Worm (Caenorhabditis elegans) whole organism, L4 larva: ENCODE data around the gene F29C12.6.

ENCODE experiments used
- F37D6.2 ChIP-seq: sonication (generic microtip); optimal IDR thresholded peaks from 2 replicates; lab custom pipeline; 2016; ENCODE audit warnings: mild to moderate bottlenecking, missing genetic modification characterization, missing compliant biosample characterization
- Y48G9A.11 ChIP-seq: fragments of 200-800 bp; sonication (Bioruptor generic); IDR thresholded peaks from 2 replicates; pipeline ENCODE4 v1.3.6; 2022; ENCODE audit warnings: missing genetic modification reagents, missing genetic modification characterization, missing compliant biosample characterization
- ZK337.2 ChIP-seq: fragments of 200-800 bp; sonication (Bioruptor generic); IDR thresholded peaks from 2 replicates; pipeline ENCODE4 v1.3.6; 2022; ENCODE audit warnings: missing genetic modification reagents, missing genetic modification characterization, missing compliant biosample characterization
- aha-1 ChIP-seq: fragments of 150-350 bp; peaks from one replicate; lab custom pipeline; 2014; ENCODE audit warnings: missing biosample characterization, missing genetic modification characterization
- arid-1 ChIP-seq: fragments of 200-800 bp; sonication (Bioruptor generic); conservative IDR thresholded peaks from 2 replicates; pipeline ENCODE4 v1.3.6; 2022; ENCODE audit warnings: missing genetic modification reagents, missing genetic modification characterization, missing compliant biosample characterization
- ceh-20 ChIP-seq: fragments of 200-800 bp; sonication (Bioruptor generic); IDR thresholded peaks from 2 replicates; pipeline ENCODE4 v1.3.6; 2022; ENCODE audit warnings: missing genetic modification reagents, missing genetic modification characterization, missing compliant biosample characterization
- cey-2 ChIP-seq: sonication (generic microtip); optimal IDR thresholded peaks from 3 replicates; lab custom pipeline; 2017; ENCODE audit warnings: missing genetic modification characterization, mild to moderate bottlenecking, missing compliant biosample characterization, antibody characterized with exemption, borderline replicate concordance; ENCODE audit not compliant: insufficient read depth
- daf-12 ChIP-seq: fragments of 150-350 bp; optimal IDR thresholded peaks from 2 replicates; lab custom pipeline; 2014; ENCODE audit warnings: missing biosample characterization, missing genetic modification reagents, missing genetic modification characterization
- daf-16 ChIP-seq, 3 experiments: sonication (generic microtip); optimal IDR thresholded peaks; 2 replicates each; lab custom pipeline; 2016 to 2017; ENCODE audit warnings: missing genetic modification characterization in 3 of 3, missing genetic modification reagents in 3 of 3, mild to moderate bottlenecking in 2 of 3, missing compliant biosample characterization in 2 of 3, missing biosample characterization in 1 of 3, moderate library complexity in 1 of 3
- daf-19 ChIP-seq: fragments of 200-800 bp; sonication (Bioruptor generic); conservative IDR thresholded peaks from 2 replicates; pipeline ENCODE4 v1.3.6; 2022; ENCODE audit warnings: missing genetic modification characterization, missing compliant biosample characterization
- dmd-6 ChIP-seq: fragments of 200-800 bp; sonication (Bioruptor generic); IDR thresholded peaks from 2 replicates; pipeline ENCODE4 v1.3.6; 2022; ENCODE audit warnings: missing genetic modification reagents, missing genetic modification characterization, missing compliant biosample characterization
- dmd-9 ChIP-seq: fragments of 200-800 bp; sonication (Bioruptor generic); IDR thresholded peaks from 2 replicates; pipeline ENCODE4 v1.3.6; 2022; ENCODE audit warnings: missing genetic modification reagents, missing genetic modification characterization, missing compliant biosample characterization
- dpl-1 ChIP-seq: fragments of 150-350 bp; optimal IDR thresholded peaks from 2 replicates; lab custom pipeline; 2014; ENCODE audit warnings: missing biosample characterization, missing genetic modification reagents, missing genetic modification characterization
- duxl-1 ChIP-seq: sonication (generic microtip); optimal IDR thresholded peaks from 2 replicates; lab custom pipeline; 2016; ENCODE audit warnings: mild to moderate bottlenecking, missing genetic modification characterization, moderate library complexity, missing compliant biosample characterization; ENCODE audit not compliant: poor library complexity
- dve-1 ChIP-seq: sonication (generic microtip); optimal IDR thresholded peaks from 2 replicates; lab custom pipeline; 2017; ENCODE audit warnings: antibody characterized with exemption, mild to moderate bottlenecking, missing genetic modification characterization, missing compliant biosample characterization; ENCODE audit not compliant: insufficient read depth
- egl-43 ChIP-seq: fragments of 200-800 bp; sonication (Bioruptor generic); IDR thresholded peaks from 2 replicates; pipeline ENCODE4 v1.3.6; 2022; ENCODE audit warnings: missing genetic modification reagents, missing genetic modification characterization, missing compliant biosample characterization
- fkh-10 ChIP-seq: fragments of 150-350 bp; optimal IDR thresholded peaks from 2 replicates; lab custom pipeline; 2014; ENCODE audit warnings: missing biosample characterization, missing genetic modification reagents, missing genetic modification characterization
- gei-8 ChIP-seq: fragments of 200-800 bp; sonication (Bioruptor generic); optimal IDR thresholded peaks from 2 replicates; lab custom pipeline; 2018; ENCODE audit warnings: mild to moderate bottlenecking, missing genetic modification characterization, missing compliant biosample characterization
- hif-1 ChIP-seq, 2 experiments: sonication (generic microtip); optimal IDR thresholded peaks; 2 replicates each; lab custom pipeline; 2016 to 2017; ENCODE audit warnings: missing compliant biosample characterization in 2 of 2, missing genetic modification characterization in 2 of 2, missing genetic modification reagents in 2 of 2, missing genotype in 2 of 2, mild to moderate bottlenecking in 1 of 2
- hmg-1.1 ChIP-seq: fragments of 200-800 bp; sonication (Bioruptor generic); IDR thresholded peaks from 2 replicates; pipeline ENCODE4 v1.3.6; 2022; ENCODE audit warnings: missing genetic modification reagents, missing genetic modification characterization, missing compliant biosample characterization
- lin-15B ChIP-seq: fragments of 150-350 bp; sonication (generic microtip); optimal IDR thresholded peaks from 3 replicates; lab custom pipeline; 2014; ENCODE audit warnings: missing biosample characterization, missing genetic modification characterization
- lin-38 ChIP-seq: fragments of 200-800 bp; sonication (Bioruptor generic); IDR thresholded peaks from 2 replicates; pipeline ENCODE4 v1.3.6; 2022; ENCODE audit warnings: missing genetic modification reagents, missing genetic modification characterization, missing compliant biosample characterization
- lsy-2 ChIP-seq, 2 experiments: fragments of 150-350 bp in 1 of 2; sonication (generic microtip) in 1 of 2; optimal IDR thresholded peaks; 2 replicates each; lab custom pipeline; 2014 to 2017; ENCODE audit warnings: missing biosample characterization in 2 of 2, missing genetic modification characterization in 2 of 2
- mep-1 ChIP-seq: fragments of 150-350 bp; sonication (generic microtip); optimal IDR thresholded peaks from 3 replicates; lab custom pipeline; 2014; ENCODE audit warnings: missing biosample characterization, missing genetic modification characterization
- mes-2 ChIP-seq: sonication (generic microtip); optimal IDR thresholded peaks from 2 replicates; lab custom pipeline; 2016; ENCODE audit warnings: missing genotype, mild to moderate bottlenecking, missing genetic modification characterization, missing compliant biosample characterization; ENCODE audit not compliant: poor library complexity, severe bottlenecking
- nhr-102 ChIP-seq: sonication (generic microtip); optimal IDR thresholded peaks from 2 replicates; lab custom pipeline; 2016; ENCODE audit warnings: mild to moderate bottlenecking, missing genetic modification characterization, moderate library complexity, missing compliant biosample characterization
- nhr-42 ChIP-seq: fragments of 200-800 bp; sonication (Bioruptor generic); IDR thresholded peaks from 2 replicates; pipeline ENCODE4 v1.3.6; 2022; ENCODE audit warnings: missing genetic modification characterization, missing compliant biosample characterization
- nhr-6 ChIP-seq: fragments of 150-350 bp; optimal IDR thresholded peaks from 2 replicates; lab custom pipeline; 2014; ENCODE audit warnings: missing biosample characterization, missing genetic modification characterization
- rbr-2 ChIP-seq: sonication (generic microtip); optimal IDR thresholded peaks from 2 replicates; lab custom pipeline; 2016; ENCODE audit warnings: missing genotype, missing genetic modification characterization, missing compliant biosample characterization
- saeg-2 ChIP-seq: fragments of 200-800 bp; sonication (Bioruptor generic); IDR thresholded peaks from 2 replicates; pipeline ENCODE4 v1.3.6; 2022; ENCODE audit warnings: missing genetic modification reagents, missing genetic modification characterization, missing compliant biosample characterization
- set-16 ChIP-seq: fragments of 200-800 bp; sonication (Bioruptor generic); IDR thresholded peaks from 2 replicates; pipeline ENCODE4 v1.3.6; 2022; ENCODE audit warnings: missing genetic modification reagents, missing genetic modification characterization, missing compliant biosample characterization
- snpc-4 ChIP-seq: fragments of 150-350 bp; optimal IDR thresholded peaks from 2 replicates; lab custom pipeline; 2014; ENCODE audit warnings: missing biosample characterization, missing genetic modification characterization
- unc-130 ChIP-seq: sonication (generic microtip); optimal IDR thresholded peaks from 2 replicates; lab custom pipeline; 2016; ENCODE audit warnings: missing genetic modification reagents, missing genetic modification characterization, missing compliant biosample characterization
- unc-62 ChIP-seq, 3 experiments: fragments of 150-350 bp in 1 of 3; sonication (generic microtip); optimal IDR thresholded peaks in 2 of 3; peaks in 1 of 3; 1 replicate in 1 of 3; 2 replicates in 2 of 3; lab custom pipeline; 2014 to 2017; ENCODE audit warnings: missing biosample characterization in 3 of 3, missing genetic modification characterization in 3 of 3, missing genetic modification reagents in 3 of 3, missing genotype in 1 of 3
- zip-2 ChIP-seq: fragments of 150-350 bp; optimal IDR thresholded peaks from 2 replicates; lab custom pipeline; 2014; ENCODE audit warnings: missing biosample characterization, missing genetic modification characterization

Gene F29C12.6

ce11 chrII:13091857-13092256 is 37.8 kb upstream of the F29C12.6 start:
- TF ChIP-seq ZK337.2 (GFP tag; lab: Robert Waterston, UW) = no peak
- TF ChIP-seq unc-62 (GFP tag; optimal IDR thresholded peaks at IDR 0.05 in 1 of 2; lab: Kevin White, UChicago) = peak in 1 of 2 experiments; percentile 4
- TF ChIP-seq unc-62 (tag; optimal IDR thresholded peaks at IDR 0.05; lab: Kevin White, UChicago) = no peak
- TF ChIP-seq daf-12 (tag; lab: Kevin White, UChicago) = no peak
- no peak for TF ChIP-seq gei-8 (GFP tag; lab: Kevin White, UChicago)

- TF ChIP-seq egl-43 (GFP tag; lab: Robert Waterston, UW) (0 out of 2 replicates have a peak, but pooled peaks have one; percentile 27), dve-1 (tag; lab: Kevin White, UChicago) (no peak), set-16 (GFP tag; lab: Robert Waterston, UW) (peak; percentile 88)
Measured at ce11 chrII:13096345-13096744, 33.4 kb upstream of the F29C12.6 start.

ce11 chrII:13098175-13098574 is 31.5 kb upstream of the F29C12.6 start, which contains the start of gene col-86:
col-86 (minus strand) TSS chrII:13098275.
- no peak for TF ChIP-seq nhr-102 (tag; lab: Kevin White, UChicago)
- peak in 1 of 2 experiments; percentile 35 for TF ChIP-seq unc-62 (GFP tag; optimal IDR thresholded peaks at IDR 0.05 in 1 of 2; lab: Kevin White, UChicago)
- no peak for TF ChIP-seq unc-62 (tag; optimal IDR thresholded peaks at IDR 0.05; lab: Kevin White, UChicago)
- no peak for TF ChIP-seq mes-2 (tag; lab: Kevin White, UChicago)
- no peak for TF ChIP-seq lin-38 (GFP tag; lab: Robert Waterston, UW)

- TF ChIP-seq egl-43 (GFP tag; lab: Robert Waterston, UW) = 0 out of 2 replicates have a peak, but pooled peaks have one; percentile 15
- TF ChIP-seq fkh-10 (GFP tag; lab: Kevin White, UChicago) = no peak
- TF ChIP-seq, all 104 proteins: peak for 1
Measured at ce11 chrII:13107719-13108118, 22.0 kb upstream of the F29C12.6 start, which contains the start of gene pqn-32. pqn-32 (plus strand) TSS chrII:13108019.

- TF ChIP-seq unc-62 (GFP tag; optimal IDR thresholded peaks at IDR 0.05 in 1 of 2; lab: Kevin White, UChicago) (peak in 1 of 2 experiments; percentile 89), unc-62 (tag; optimal IDR thresholded peaks at IDR 0.05; lab: Kevin White, UChicago) (no peak), nhr-6 (tag; lab: Kevin White, UChicago) (no peak)
- TF ChIP-seq, all 104 proteins: peak for 1
Measured at ce11 chrII:13116710-13117109, 13.0 kb upstream of the F29C12.6 start, which contains the start of gene rict-1. rict-1 (minus strand) TSS chrII:13116810.

ce11 chrII:13117135-13117534 is 12.6 kb upstream of the F29C12.6 start, which contains the start of gene gfm-1:
gfm-1 (plus strand) TSS chrII:13117483.
- TF ChIP-seq lin-38 (GFP tag; lab: Robert Waterston, UW) = peak; percentile 72
- no peak for TF ChIP-seq cey-2
- TF ChIP-seq mes-2 (tag; lab: Kevin White, UChicago) = peak; percentile 99
- TF ChIP-seq lsy-2 (tag; optimal IDR thresholded peaks at IDR 0.05; lab: Kevin White, UChicago) = peak in 1 of 2 experiments; percentile 78
- peak; percentile 76 for TF ChIP-seq dpl-1 (GFP tag; lab: Kevin White, UChicago)
- peak; percentile 8 for TF ChIP-seq F37D6.2 (tag; lab: Kevin White, UChicago)
- TF ChIP-seq dve-1 (tag; lab: Kevin White, UChicago) = no peak
- TF ChIP-seq dmd-9 (GFP tag; lab: Robert Waterston, UW) = peak; percentile 85
- no peak for TF ChIP-seq snpc-4 (tag; lab: Kevin White, UChicago)
- peak; percentile 2 for TF ChIP-seq fkh-10 (GFP tag; lab: Kevin White, UChicago)
- peak in 1 of 2 experiments; percentile 82 for TF ChIP-seq hif-1 (tag; optimal IDR thresholded peaks at IDR 0.05; lab: Kevin White, UChicago)
- TF ChIP-seq zip-2 (tag; lab: Kevin White, UChicago) = no peak
- no peak for TF ChIP-seq daf-19 (GFP tag; lab: Robert Waterston, UW)
- peak; percentile 49 for TF ChIP-seq nhr-102 (tag; lab: Kevin White, UChicago)
- peak; percentile 8 for TF ChIP-seq lin-15B (tag; lab: Kevin White, UChicago)
- peak; percentile 22 to 60 for TF ChIP-seq daf-16 (GFP tag; optimal IDR thresholded peaks at IDR 0.05; lab: Kevin White, UChicago)
- TF ChIP-seq daf-16 (tag; optimal IDR thresholded peaks at IDR 0.05; lab: Kevin White, UChicago) = peak; percentile 68
- no peak for TF ChIP-seq nhr-42 (GFP tag; lab: Robert Waterston, UW)
- peak; percentile 76; the same call in 1 of the 2 replicates for TF ChIP-seq ZK337.2 (GFP tag; lab: Robert Waterston, UW)
- peak; percentile 62 for TF ChIP-seq dmd-6 (GFP tag; lab: Robert Waterston, UW)
- TF ChIP-seq mep-1 (tag; lab: Kevin White, UChicago) = peak; percentile 54
- no peak for TF ChIP-seq saeg-2 (GFP tag; lab: Robert Waterston, UW)
- no peak for TF ChIP-seq arid-1 (GFP tag; lab: Robert Waterston, UW)
- TF ChIP-seq ceh-20 (GFP tag; lab: Robert Waterston, UW) = no peak
- TF ChIP-seq duxl-1 = peak; percentile 63
- peak; percentile 81 for TF ChIP-seq unc-130 (GFP tag; lab: Kevin White, UChicago)
- no peak for TF ChIP-seq aha-1 (tag; lab: Kevin White, UChicago)
- peak; percentile 43 for TF ChIP-seq rbr-2
- peak; percentile 54 for TF ChIP-seq Y48G9A.11 (GFP tag; lab: Robert Waterston, UW)
- no peak for TF ChIP-seq hmg-1.1 (GFP tag; lab: Robert Waterston, UW)
